Worm (Caenorhabditis elegans): ENCODE measurements around the gene C36A4.4.
A peak's percentile ranks its signal among the peaks of the same experiment; 100 is the strongest.

C36A4.4 gene

DNA sequence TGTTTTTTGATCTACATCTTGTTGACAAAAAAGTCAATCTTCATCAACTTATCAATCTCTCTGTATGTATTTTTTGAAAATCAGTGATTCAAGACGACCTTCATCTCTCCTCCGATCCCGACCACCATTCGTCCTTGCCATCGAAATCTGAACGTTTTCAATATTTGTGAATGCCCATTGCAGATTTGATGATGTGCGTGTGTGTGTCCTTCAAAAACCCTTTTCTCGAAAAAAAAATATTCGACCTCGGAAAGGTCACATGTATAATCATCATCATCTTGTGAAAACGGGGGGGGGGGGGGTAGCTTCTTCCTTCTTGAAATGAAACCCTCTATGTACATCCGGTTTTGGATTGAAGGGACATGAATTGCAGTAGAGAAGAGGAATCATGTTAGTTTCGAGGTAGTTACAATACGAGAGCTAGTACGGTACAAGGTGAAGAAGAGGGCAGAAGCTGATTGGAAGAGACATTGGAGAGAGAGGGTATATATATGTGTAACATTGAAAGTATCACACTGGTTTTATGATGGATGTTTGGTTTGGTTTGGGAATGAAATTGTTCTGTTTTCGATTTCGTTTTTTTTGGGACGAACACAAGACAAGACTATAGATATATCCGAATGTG is 30.9 kb downstream of the C36A4.4 start:
- TF ChIP-seq ets-7 (tag; optimal IDR thresholded peaks at IDR 0.05): no peak
- no peak for TF ChIP-seq scrt-1 (GFP tag; IDR thresholded peaks at IDR 0.05)
- no peak for TF ChIP-seq pes-1 (GFP tag; IDR thresholded peaks at IDR 0.05)
- peak; percentile 2 for TF ChIP-seq B0310.2 (tag; optimal IDR thresholded peaks at IDR 0.05)
- TF ChIP-seq tbx-37 (GFP tag; conservative IDR thresholded peaks at IDR 0.05): no peak

DNA sequence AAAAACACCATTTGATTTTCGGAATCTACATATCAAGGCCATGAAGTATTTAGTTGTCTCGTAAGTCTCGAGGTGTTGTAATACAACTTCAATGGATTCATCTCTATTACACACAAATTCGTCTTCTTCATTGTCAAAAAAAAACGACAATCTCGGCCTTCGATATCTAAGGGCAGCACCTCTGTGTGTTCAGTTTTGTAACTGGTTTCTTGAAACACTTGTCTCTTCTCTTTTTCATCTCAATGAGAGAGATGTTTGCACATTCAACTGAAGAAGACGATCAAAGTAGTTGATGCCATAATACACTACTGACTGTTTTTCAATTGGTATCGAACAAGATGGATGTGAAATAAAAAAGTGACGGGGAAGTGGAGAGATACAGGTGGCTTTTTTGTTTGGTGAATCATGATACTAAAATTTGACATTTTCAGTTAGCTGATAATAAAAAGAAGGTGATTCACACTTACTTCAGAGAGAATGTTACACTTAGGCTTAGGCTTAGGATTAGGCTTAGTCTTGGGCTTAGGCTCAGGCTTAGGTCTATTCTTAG is 32.0 kb downstream of the C36A4.4 start:
- TF ChIP-seq ceh-36 (tag; optimal IDR thresholded peaks at IDR 0.05): peak; percentile 59
- TF ChIP-seq pes-1 (GFP tag; IDR thresholded peaks at IDR 0.05): no peak
- no peak for TF ChIP-seq ets-7 (tag; optimal IDR thresholded peaks at IDR 0.05)

DNA sequence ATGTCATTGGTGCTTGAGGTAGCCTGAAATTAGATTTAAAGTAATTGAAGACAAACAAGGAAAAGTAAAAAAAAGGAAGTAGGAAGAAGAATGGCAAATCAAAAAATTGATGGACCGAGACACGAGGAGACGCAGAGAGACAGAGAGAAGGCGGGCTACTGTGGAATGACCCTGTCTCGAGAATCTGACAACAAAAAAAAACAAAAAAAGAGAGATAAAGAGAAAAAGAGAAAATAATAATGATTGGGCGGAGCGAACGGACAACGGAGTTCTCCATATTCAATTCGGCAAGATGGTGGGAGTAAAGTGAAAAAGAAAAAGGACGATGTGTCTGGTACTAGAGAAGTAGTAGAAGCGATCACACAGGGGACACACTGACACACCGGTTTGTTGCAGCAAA is 34.4 kb downstream of the C36A4.4 start, which contains the start of gene toh-1:
Gene toh-1, minus strand, starts transcription at position 23 of the 400 bp plus-strand sequence.
- TF ChIP-seq ceh-13 (GFP tag; optimal IDR thresholded peaks at IDR 0.05) (no peak), hmbx-1 (tag; optimal IDR thresholded peaks at IDR 0.05) (no peak), scrt-1 (GFP tag; IDR thresholded peaks at IDR 0.05) (no peak)

DNA sequence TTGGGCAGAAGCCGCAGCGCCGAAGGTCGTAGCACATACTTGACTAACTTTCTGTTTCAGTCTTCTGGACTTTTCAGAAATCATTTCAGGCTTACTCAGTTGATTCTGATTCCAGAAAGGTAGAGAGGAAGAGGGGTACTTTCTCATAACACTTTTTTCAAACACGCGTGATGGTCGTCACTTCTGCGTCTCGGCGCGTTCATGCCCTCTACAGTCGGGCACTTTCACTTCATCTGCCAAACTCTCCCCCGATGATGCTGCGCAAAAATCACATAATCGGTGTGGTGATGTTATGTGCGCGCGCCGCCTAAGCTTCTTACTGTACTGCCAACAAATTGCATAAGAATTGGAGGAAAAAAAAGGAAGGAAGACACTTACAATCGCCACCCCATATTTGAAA is 35.8 kb downstream of the C36A4.4 start:
- TF ChIP-seq aly-1 (tag; optimal IDR thresholded peaks at IDR 0.05): no peak
- TF ChIP-seq flt-1 (GFP tag; IDR thresholded peaks at IDR 0.05): no peak
- TF ChIP-seq hmg-4 (GFP tag; optimal IDR thresholded peaks at IDR 0.05): no peak
- no peak for TF ChIP-seq F13C5.2 (tag; optimal IDR thresholded peaks at IDR 0.05)
- no peak for TF ChIP-seq scrt-1 (GFP tag; IDR thresholded peaks at IDR 0.05)
- TF ChIP-seq ceh-13 (GFP tag; optimal IDR thresholded peaks at IDR 0.05): no peak
- no peak for TF ChIP-seq ets-7 (tag; optimal IDR thresholded peaks at IDR 0.05)
- no peak for TF ChIP-seq tra-4 (tag; optimal IDR thresholded peaks at IDR 0.05)

DNA sequence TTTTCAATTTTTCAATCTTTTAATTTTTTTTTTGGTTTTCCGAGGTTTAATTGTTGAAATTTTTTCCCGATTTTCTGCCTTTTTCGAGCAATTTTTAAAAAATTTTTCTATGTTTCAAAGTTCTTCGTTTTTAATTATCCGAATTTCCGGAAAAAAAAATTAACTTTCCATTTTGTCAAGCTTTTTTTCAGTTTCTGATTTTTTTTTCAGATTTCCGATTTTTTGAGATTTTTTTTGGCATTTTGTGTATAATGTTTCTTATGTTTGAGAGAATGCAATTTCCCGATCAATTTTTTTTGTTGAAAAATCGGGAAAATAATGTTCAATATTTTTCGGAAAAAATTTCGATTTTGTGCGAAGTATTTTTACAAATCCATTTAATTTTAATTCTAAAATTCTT is 36.5 kb downstream of the C36A4.4 start:
- TF ChIP-seq B0310.2 (tag; optimal IDR thresholded peaks at IDR 0.05): no peak
- no peak for TF ChIP-seq tbx-37 (GFP tag; conservative IDR thresholded peaks at IDR 0.05)
- no peak for TF ChIP-seq hnd-1 (tag; optimal IDR thresholded peaks at IDR 0.05)
- no peak for TF ChIP-seq ceh-36 (tag; optimal IDR thresholded peaks at IDR 0.05)

DNA sequence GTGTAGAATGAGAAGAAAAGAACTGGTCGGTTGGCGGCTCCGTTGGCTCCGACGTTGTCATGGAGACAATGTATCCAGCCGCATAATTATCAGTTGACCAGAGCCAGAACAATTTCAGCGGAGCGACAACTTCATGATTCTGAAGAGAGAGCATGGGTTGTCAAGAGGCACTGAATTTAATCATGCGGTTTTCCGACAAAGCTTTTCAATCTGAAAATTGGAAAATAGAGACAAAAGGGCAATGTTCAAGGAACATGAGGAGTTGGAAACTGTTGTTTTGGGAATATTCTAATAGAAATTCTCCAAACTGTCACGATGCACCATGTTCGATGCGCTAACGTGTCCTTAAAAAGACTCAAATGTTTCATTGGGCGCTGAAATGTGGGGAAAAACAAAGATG is 39.0 kb downstream of the C36A4.4 start, which contains the start of gene xbx-5:
Gene xbx-5, minus strand, starts transcription at position 56 of the 400 bp plus-strand sequence.
- TF ChIP-seq tbx-37 (GFP tag; conservative IDR thresholded peaks at IDR 0.05) (no peak), hnd-1 (tag; optimal IDR thresholded peaks at IDR 0.05) (no peak), flt-1 (GFP tag; IDR thresholded peaks at IDR 0.05) (no peak), ets-7 (tag; optimal IDR thresholded peaks at IDR 0.05) (no peak), scrt-1 (GFP tag; IDR thresholded peaks at IDR 0.05) (no peak), B0310.2 (tag; optimal IDR thresholded peaks at IDR 0.05) (no peak), hmg-4 (GFP tag; optimal IDR thresholded peaks at IDR 0.05) (no peak), ama-1 (optimal IDR thresholded peaks at IDR 0.05) (no peak), pes-1 (GFP tag; IDR thresholded peaks at IDR 0.05) (no peak), hmbx-1 (tag; optimal IDR thresholded peaks at IDR 0.05) (no peak)

DNA sequence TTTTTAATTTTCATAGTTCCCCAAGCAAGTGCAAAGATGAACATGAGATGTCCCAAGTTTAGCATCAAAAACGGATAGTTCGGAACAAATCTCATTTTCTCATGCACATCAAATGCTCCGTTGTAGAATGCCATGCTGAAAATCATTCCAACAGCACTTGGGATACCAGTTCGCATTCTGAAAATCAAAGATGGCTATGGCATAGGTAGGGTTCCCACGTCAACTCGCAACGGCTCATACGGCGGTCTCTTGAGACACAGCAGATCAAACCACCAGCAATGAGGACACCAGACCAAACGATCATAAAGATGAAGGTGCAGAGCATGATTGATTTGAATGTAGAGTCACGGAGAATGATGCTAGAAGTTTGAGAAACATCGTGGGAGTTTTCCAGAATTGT is 40.3 kb downstream of the C36A4.4 start:
- no peak for TF ChIP-seq hmbx-1 (tag; optimal IDR thresholded peaks at IDR 0.05)
- TF ChIP-seq flt-1 (GFP tag; IDR thresholded peaks at IDR 0.05): no peak

DNA sequence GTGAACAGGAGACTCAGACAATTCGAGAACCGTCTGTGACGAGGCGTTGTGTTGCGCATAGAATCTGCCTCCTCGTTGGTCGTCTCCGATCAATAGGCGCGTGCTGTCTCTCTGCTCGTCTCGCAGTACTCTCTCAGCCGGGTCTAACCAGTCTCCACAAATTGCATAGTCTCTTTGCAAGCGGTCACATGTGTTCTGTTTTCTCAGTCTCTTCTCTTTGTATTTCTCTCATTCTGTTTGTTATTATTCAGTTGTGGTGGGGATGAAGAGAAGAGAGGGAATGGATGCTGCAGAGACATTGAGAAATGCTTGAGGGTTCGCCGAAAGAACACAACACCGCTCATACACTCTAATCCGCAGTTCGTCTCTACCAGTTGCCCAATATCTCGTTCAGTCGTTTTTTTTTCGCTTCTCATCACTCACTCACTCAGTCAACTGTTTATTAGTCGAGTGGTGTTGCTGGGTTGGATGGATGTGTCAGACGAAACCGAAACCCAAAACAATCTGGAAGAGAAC is 42.0 kb downstream of the C36A4.4 start:
- TF ChIP-seq F13C5.2 (tag; optimal IDR thresholded peaks at IDR 0.05): peak; percentile 66
- TF ChIP-seq flt-1 (GFP tag; IDR thresholded peaks at IDR 0.05): no peak
- peak; percentile 43 for TF ChIP-seq pes-1 (GFP tag; IDR thresholded peaks at IDR 0.05)
- peak; percentile 55 for TF ChIP-seq ceh-36 (tag; optimal IDR thresholded peaks at IDR 0.05)
- peak; percentile 84 for TF ChIP-seq hmg-4 (GFP tag; optimal IDR thresholded peaks at IDR 0.05)
- TF ChIP-seq ceh-13 (GFP tag; optimal IDR thresholded peaks at IDR 0.05): no peak

DNA sequence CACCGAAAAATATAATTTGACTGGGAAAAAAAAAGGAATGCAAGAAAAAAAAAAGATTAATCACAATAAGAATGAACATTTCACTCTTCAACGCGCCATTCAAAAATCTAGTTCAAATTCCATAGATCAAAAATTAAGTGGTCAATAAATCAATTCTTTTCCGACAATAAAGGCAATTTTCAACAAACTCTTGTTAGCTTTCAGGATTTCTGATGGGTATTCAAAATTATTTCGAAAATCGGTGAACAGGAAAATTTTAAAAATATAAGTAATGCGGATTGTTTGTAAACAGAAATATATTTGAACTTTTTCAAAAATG is 42.5 kb downstream of the C36A4.4 start:
- no peak for TF ChIP-seq F13C5.2 (tag; optimal IDR thresholded peaks at IDR 0.05)

DNA sequence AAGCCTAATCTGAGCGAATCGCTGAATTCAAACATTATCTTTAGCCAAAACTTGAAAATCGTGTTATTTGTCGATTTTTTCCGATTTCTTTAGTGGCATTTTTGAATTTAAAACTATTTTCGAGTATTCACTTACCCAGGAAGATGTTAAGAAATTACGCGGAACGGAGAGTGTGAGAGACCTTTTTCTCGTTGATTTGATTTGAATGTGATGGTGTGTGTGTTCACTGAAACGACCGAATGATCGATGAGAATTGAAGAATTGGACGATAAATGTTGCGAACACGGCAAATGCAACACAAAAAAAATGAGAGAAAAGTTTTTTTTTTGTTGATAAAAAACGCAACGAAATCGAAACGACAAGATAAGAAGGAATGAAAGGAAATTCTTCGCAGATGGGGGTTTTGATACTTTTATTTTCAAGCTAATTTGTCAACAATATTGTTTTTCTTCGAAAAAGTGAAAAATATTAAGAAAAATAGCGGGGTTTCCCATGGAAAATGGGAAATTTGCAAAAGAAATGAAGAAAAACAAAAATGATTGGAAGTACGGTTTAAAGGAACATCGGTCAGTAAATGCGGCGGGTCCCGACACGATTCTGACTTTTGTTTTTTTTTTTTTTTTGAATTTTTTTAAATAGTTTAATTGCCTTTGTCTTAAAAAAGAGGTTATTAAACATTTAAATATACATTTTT is 43.0 kb downstream of the C36A4.4 start, which contains the start of gene mtm-3:
Gene mtm-3, minus strand, starts transcription at position 228 of the 694 bp plus-strand sequence.
- no peak for TF ChIP-seq pes-1 (GFP tag; IDR thresholded peaks at IDR 0.05)
- TF ChIP-seq B0310.2 (tag; optimal IDR thresholded peaks at IDR 0.05): no peak
- TF ChIP-seq tbx-37 (GFP tag; conservative IDR thresholded peaks at IDR 0.05): no peak
- TF ChIP-seq ceh-13 (GFP tag; optimal IDR thresholded peaks at IDR 0.05): no peak
- TF ChIP-seq tbx-11 (GFP tag; IDR thresholded peaks at IDR 0.05): no peak
- no peak for TF ChIP-seq scrt-1 (GFP tag; IDR thresholded peaks at IDR 0.05)
- TF ChIP-seq sea-1 (GFP tag; conservative IDR thresholded peaks at IDR 0.05): no peak
- no peak for TF ChIP-seq ama-1 (optimal IDR thresholded peaks at IDR 0.05)
- TF ChIP-seq tra-4 (tag; optimal IDR thresholded peaks at IDR 0.05): no peak
- no peak for TF ChIP-seq hmg-4 (GFP tag; optimal IDR thresholded peaks at IDR 0.05)
- no peak for TF ChIP-seq flt-1 (GFP tag; IDR thresholded peaks at IDR 0.05)
- no peak for TF ChIP-seq F13C5.2 (tag; optimal IDR thresholded peaks at IDR 0.05)
- no peak for TF ChIP-seq hmbx-1 (tag; optimal IDR thresholded peaks at IDR 0.05)
- no peak for TF ChIP-seq hnd-1 (tag; optimal IDR thresholded peaks at IDR 0.05)
- TF ChIP-seq aly-1 (tag; optimal IDR thresholded peaks at IDR 0.05): no peak
- TF ChIP-seq ceh-36 (tag; optimal IDR thresholded peaks at IDR 0.05): no peak
- TF ChIP-seq ets-7 (tag; optimal IDR thresholded peaks at IDR 0.05): no peak

Data from whole organism, early embryonic.